Fruit fly (Drosophila melanogaster): Measurements from ENCODE around the gene wisp.

wisp gene

dm6 chrX:11868866-11869265, 24.9 kb upstream of the wisp start, which contains the start of the genes Nrd1 and CG1847:
Gene Nrd1 (minus strand): TSS chrX:11868893.
Gene CG1847 (plus strand): TSS chrX:11869170.
- no peak for TF ChIP-seq CG17806 (tag; optimal IDR thresholded peaks at IDR 0.05)
- TF ChIP-seq Ets98B (GFP tag; IDR thresholded peaks at IDR 0.05), result no peak
- TF ChIP-seq CG34367 (tag; optimal IDR thresholded peaks at IDR 0.05), result no peak
- no peak for TF ChIP-seq rn (GFP tag; IDR thresholded peaks at IDR 0.05)
- TF ChIP-seq D1 (tag; optimal IDR thresholded peaks at IDR 0.05), result no peak
- TF ChIP-seq CG15710 (tag; optimal IDR thresholded peaks at IDR 0.05), result no peak
- no peak for TF ChIP-seq CG14655 (GFP tag; optimal IDR thresholded peaks at IDR 0.05)
- no peak for TF ChIP-seq EcR (GFP tag; optimal IDR thresholded peaks at IDR 0.05)
- TF ChIP-seq Pif1A (GFP tag; optimal IDR thresholded peaks at IDR 0.05), result no peak
- no peak for TF ChIP-seq Pif1B (GFP tag; optimal IDR thresholded peaks at IDR 0.05)
- TF ChIP-seq CG8159 (tag; optimal IDR thresholded peaks at IDR 0.05), result no peak
- no peak for TF ChIP-seq fd96Ca (GFP tag; IDR thresholded peaks at IDR 0.05)
- no peak for TF ChIP-seq CG8301 (tag; optimal IDR thresholded peaks at IDR 0.05)
- no peak for TF ChIP-seq CG9948 (tag; optimal IDR thresholded peaks at IDR 0.05)
- no peak for TF ChIP-seq CG12605 (GFP tag; IDR thresholded peaks at IDR 0.05)
- TF ChIP-seq CG10348 (GFP tag; IDR thresholded peaks at IDR 0.05), result no peak
- no peak for TF ChIP-seq CG4496 (GFP tag; IDR thresholded peaks at IDR 0.05)

DNA sequence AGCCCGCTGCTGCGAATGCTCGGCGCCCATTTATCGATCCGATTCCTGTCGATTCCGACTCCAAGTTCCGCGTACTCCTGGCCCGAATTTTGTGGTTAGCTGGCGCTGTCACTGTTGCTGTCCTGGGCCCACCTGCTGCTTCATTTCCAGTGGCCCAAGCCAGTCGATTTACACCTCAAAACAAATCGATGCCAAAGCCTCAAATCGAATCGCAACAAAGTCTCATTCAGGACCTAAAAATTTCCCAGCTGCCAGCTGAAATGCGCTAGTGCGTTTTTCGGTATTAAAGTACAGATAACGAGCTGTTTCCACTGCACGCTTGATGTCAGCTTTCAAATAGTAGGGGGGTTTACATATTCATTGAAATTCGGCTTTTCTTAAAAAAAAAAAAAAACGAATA, 21.2 kb upstream of the wisp start, which contains the start of gene BORCS5:
TSS of gene BORCS5 (minus strand) at position 263 of the 400 bp plus-strand sequence.
- TF ChIP-seq CG14655 (GFP tag; optimal IDR thresholded peaks at IDR 0.05), result no peak
- no peak for TF ChIP-seq CG17806 (tag; optimal IDR thresholded peaks at IDR 0.05)

DNA sequence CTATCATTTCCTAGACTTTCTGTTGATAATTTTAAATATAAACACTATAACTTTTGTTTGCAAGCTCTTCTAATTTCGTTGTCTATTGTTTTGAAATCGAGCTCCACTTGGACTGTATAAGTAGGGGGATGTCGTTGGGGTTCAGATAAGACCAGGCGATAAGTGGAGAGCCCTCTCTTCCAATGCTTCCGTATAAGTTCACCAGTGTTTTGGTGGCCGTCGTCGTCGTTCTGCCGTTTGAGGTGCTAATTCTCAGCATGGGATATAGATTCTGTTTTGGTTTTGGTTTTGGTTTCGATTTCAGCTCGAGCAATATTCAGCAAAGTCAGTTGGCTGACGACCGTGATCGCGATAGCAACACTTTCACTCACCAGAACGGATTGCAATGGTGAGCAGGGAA, 20.6 kb upstream of the wisp start, which contains the start of gene CG15739:
TSS of gene CG15739 (plus strand) at position 204 of the 400 bp plus-strand sequence.
- TF ChIP-seq CG8301 (tag; optimal IDR thresholded peaks at IDR 0.05) (no peak), Ets98B (GFP tag; IDR thresholded peaks at IDR 0.05) (no peak), CG13204 (GFP tag; optimal IDR thresholded peaks at IDR 0.05) (no peak), Pif1A (GFP tag; optimal IDR thresholded peaks at IDR 0.05) (no peak), CG14655 (GFP tag; optimal IDR thresholded peaks at IDR 0.05) (no peak)

dm6 chrX:11875146-11875830, 18.5 kb upstream of the wisp start:
- no peak for TF ChIP-seq EcR (GFP tag; optimal IDR thresholded peaks at IDR 0.05)
- no peak for TF ChIP-seq Pif1A (GFP tag; optimal IDR thresholded peaks at IDR 0.05)
- TF ChIP-seq D1 (tag; optimal IDR thresholded peaks at IDR 0.05), result no peak
- no peak for TF ChIP-seq CG17806 (tag; optimal IDR thresholded peaks at IDR 0.05)
- TF ChIP-seq Pif1B (GFP tag; optimal IDR thresholded peaks at IDR 0.05), result no peak
- no peak for TF ChIP-seq CG8159 (tag; optimal IDR thresholded peaks at IDR 0.05)
- no peak for TF ChIP-seq CG15710 (tag; optimal IDR thresholded peaks at IDR 0.05)
- TF ChIP-seq rn (GFP tag; IDR thresholded peaks at IDR 0.05), result no peak
- no peak for TF ChIP-seq CG34367 (tag; optimal IDR thresholded peaks at IDR 0.05)
- no peak for TF ChIP-seq CG10348 (GFP tag; IDR thresholded peaks at IDR 0.05)
- TF ChIP-seq gl (tag; optimal IDR thresholded peaks at IDR 0.05), result no peak
- no peak for TF ChIP-seq Snoo (tag; optimal IDR thresholded peaks at IDR 0.05)
- TF ChIP-seq CG12605 (GFP tag; IDR thresholded peaks at IDR 0.05), result no peak
- TF ChIP-seq CG9948 (tag; optimal IDR thresholded peaks at IDR 0.05), result no peak
- no peak for TF ChIP-seq CG4496 (GFP tag; IDR thresholded peaks at IDR 0.05)
- TF ChIP-seq Ets98B (GFP tag; IDR thresholded peaks at IDR 0.05), result no peak
- TF ChIP-seq fd96Ca (GFP tag; IDR thresholded peaks at IDR 0.05), result no peak
- TF ChIP-seq CG32121 (GFP tag; IDR thresholded peaks at IDR 0.05), result no peak

- TF ChIP-seq CG15710 (tag; optimal IDR thresholded peaks at IDR 0.05) (no peak), CG32121 (GFP tag; IDR thresholded peaks at IDR 0.05) (0 out of 2 replicates have a peak, but pooled peaks have one; percentile 35), rn (GFP tag; IDR thresholded peaks at IDR 0.05) (no peak), CG4496 (GFP tag; IDR thresholded peaks at IDR 0.05) (peak; percentile 61), fd96Ca (GFP tag; IDR thresholded peaks at IDR 0.05) (peak; percentile 44; the same call in 1 of the 3 replicates), CG13204 (GFP tag; optimal IDR thresholded peaks at IDR 0.05) (no peak), CG8159 (tag; optimal IDR thresholded peaks at IDR 0.05) (no peak), CG8301 (tag; optimal IDR thresholded peaks at IDR 0.05) (no peak)
These were observed 16.6 kb upstream of the wisp start, which contains the start of gene CG10352 for dm6 chrX:11877165-11877564. Gene CG10352 (minus strand): TSS chrX:11877168.

DNA sequence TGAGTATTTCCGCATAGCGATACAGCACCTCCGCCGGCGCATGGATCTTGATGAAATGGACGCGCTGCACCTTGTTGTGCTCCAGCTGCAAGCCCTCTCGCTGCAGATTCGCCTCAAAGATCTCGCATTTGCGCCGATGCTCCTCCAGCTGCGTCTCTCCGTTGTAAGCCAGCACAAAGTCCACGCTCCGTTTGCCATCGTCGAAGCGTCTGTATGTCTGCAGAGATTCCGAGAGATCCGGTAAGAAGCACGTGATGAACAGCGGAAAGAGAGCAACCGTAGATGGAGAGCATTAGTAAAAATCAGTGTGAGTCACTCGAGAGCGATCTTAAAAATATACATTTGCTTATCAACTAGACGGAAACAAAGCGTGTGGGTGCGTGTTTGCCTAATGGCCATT, 12.1 kb upstream of the wisp start:
- TF ChIP-seq CG17806 (tag; optimal IDR thresholded peaks at IDR 0.05) (no peak), gl (tag; optimal IDR thresholded peaks at IDR 0.05) (peak; percentile 33)

dm6 chrX:11882447-11882846, 11.3 kb upstream of the wisp start:
- TF ChIP-seq CG9948 (tag; optimal IDR thresholded peaks at IDR 0.05) (peak; percentile 15), CG8159 (tag; optimal IDR thresholded peaks at IDR 0.05) (peak; percentile 44), fd96Ca (GFP tag; IDR thresholded peaks at IDR 0.05) (no peak), CG4496 (GFP tag; IDR thresholded peaks at IDR 0.05) (no peak), CG32121 (GFP tag; IDR thresholded peaks at IDR 0.05) (no peak), CG15710 (tag; optimal IDR thresholded peaks at IDR 0.05) (peak; percentile 32), CG13204 (GFP tag; optimal IDR thresholded peaks at IDR 0.05) (no peak), Pif1B (GFP tag; optimal IDR thresholded peaks at IDR 0.05) (no peak), gl (tag; optimal IDR thresholded peaks at IDR 0.05) (no peak), CG10348 (GFP tag; IDR thresholded peaks at IDR 0.05) (no peak), EcR (GFP tag; optimal IDR thresholded peaks at IDR 0.05) (no peak), Pif1A (GFP tag; optimal IDR thresholded peaks at IDR 0.05) (peak; percentile 24), CG8301 (tag; optimal IDR thresholded peaks at IDR 0.05) (peak; percentile 28), Snoo (tag; optimal IDR thresholded peaks at IDR 0.05) (no peak), rn (GFP tag; IDR thresholded peaks at IDR 0.05) (no peak), Ets98B (GFP tag; IDR thresholded peaks at IDR 0.05) (no peak), D1 (tag; optimal IDR thresholded peaks at IDR 0.05) (no peak), CG12605 (GFP tag; IDR thresholded peaks at IDR 0.05) (no peak), CG17806 (tag; optimal IDR thresholded peaks at IDR 0.05) (no peak), CG34367 (tag; optimal IDR thresholded peaks at IDR 0.05) (no peak), CG14655 (GFP tag; optimal IDR thresholded peaks at IDR 0.05) (peak; percentile 39)

Data from whole organism, pupa.